Worm (Caenorhabditis elegans): Measurements from ENCODE around the gene apm-3.

ce11 chrX:957581-957980, 2.8 kb downstream of the apm-3 start, which contains the start of gene chil-10:
- TF ChIP-seq ama-1 (optimal IDR thresholded peaks at IDR 0.05), result no peak
- no peak for TF ChIP-seq elt-3 (tag; optimal IDR thresholded peaks at IDR 0.05)
- TF ChIP-seq aly-2 (tag; optimal IDR thresholded peaks at IDR 0.05), result no peak
- no peak for TF ChIP-seq nhr-12 (tag; optimal IDR thresholded peaks at IDR 0.05)
- no peak for TF ChIP-seq unc-62 (GFP tag; optimal IDR thresholded peaks at IDR 0.05)
- TF ChIP-seq ZK546.5 (tag; optimal IDR thresholded peaks at IDR 0.05), result no peak
- TF ChIP-seq ztf-4 (tag; optimal IDR thresholded peaks at IDR 0.05), result no peak
- no peak for TF ChIP-seq ceh-82 (tag; optimal IDR thresholded peaks at IDR 0.05)
- TF ChIP-seq unc-39 (tag; optimal IDR thresholded peaks at IDR 0.05), result no peak
- no peak for TF ChIP-seq pqm-1 (tag; optimal IDR thresholded peaks at IDR 0.05)
- TF ChIP-seq sea-2 (GFP tag; optimal IDR thresholded peaks at IDR 0.05), result no peak
- TF ChIP-seq nhr-76 (tag; optimal IDR thresholded peaks at IDR 0.05), result no peak
- no peak for TF ChIP-seq ztf-11 (tag; optimal IDR thresholded peaks at IDR 0.05)
- no peak for TF ChIP-seq nhr-67 (tag; optimal IDR thresholded peaks at IDR 0.05)

Measured in whole organism, L3 larva.